Worm (Caenorhabditis elegans): Measurements from ENCODE around the gene Y39H10A.1.

Gene Y39H10A.1

DNA sequence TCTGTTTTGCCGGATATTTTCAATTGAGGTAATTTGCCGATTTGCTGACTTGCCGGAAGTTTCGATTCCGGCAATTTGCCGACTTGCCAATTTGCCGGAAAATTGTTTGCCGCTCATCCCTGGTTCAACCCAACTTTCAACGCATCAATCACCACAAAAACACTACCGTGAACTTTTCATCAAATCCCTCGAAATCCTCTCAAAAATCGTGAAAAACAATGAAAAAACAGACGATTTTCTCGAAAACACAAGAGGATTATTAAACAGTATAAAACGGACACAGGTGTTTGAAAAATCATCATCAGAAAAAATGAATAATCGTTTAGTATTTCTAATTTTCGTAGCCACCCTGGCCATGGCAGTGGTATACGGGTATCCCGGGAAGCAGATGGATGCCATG lies at the start of gene Y39H10A.1:
TSS of gene Y39H10A.1 (plus strand) at position 301 of the 400 bp plus-strand sequence.
- TF ChIP-seq unc-62 (GFP tag; optimal IDR thresholded peaks at IDR 0.05) = no peak

DNA sequence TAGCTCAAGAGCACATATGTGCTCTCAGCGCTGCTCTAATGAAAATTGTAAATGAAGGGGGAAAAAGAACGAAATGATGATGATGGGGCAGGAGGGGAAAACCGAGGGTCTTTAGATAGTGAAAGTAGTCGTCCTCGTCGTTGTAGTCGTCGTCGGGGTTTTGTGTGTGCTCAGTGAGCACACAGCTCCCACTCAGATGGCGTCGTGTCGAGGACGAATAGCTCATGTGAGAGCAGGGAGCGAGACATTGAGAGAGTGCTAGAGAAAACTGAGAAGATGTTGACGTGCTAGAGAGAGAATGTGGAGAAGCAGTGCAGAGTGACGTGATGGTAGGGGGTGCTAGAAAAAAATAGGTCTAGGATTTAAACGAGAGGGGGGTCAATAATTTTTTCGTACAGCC lies 49.3 kb upstream of the Y39H10A.1 start:
- TF ChIP-seq unc-62 (GFP tag; optimal IDR thresholded peaks at IDR 0.05) = no peak

DNA sequence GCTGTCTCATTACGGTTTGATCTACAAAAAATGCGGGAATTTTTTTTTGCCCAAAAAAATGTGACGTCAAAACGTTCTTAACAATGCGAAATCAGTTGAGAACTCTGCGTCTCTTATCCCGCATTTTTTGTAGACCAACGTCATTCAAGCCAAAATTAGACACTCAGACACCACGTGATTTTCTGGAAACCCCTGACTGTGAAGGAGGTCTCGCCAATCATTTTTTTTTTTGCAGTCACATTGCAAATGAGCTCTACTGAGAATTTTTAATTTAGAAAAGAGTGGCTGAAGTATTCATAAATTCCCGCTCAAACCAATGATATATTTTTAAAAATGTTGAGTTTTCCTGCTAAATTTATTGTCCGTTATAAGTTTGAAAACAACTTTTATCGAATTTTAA lies 48.5 kb upstream of the Y39H10A.1 start:
- no peak for TF ChIP-seq unc-62 (GFP tag; optimal IDR thresholded peaks at IDR 0.05)

DNA sequence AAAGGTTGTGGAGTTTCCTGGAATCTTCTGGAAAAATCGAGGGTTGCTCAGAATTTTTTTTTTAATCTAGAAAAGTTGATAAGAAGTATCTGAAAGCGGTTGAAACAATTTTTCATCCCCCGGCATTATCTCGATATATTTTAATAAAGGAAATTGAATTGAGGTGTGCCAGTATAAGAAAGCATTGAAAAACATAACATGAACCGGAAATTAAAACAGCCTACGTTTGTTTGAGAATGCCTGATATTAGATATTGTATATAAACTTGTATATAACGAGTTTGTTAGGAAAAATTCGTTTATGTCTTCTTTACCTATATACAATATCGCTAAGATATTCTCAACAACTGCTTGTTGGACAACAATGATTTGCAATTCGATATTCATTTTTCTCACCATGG lies 42.2 kb upstream of the Y39H10A.1 start, which contains the start of gene str-30:
TSS of gene str-30 (plus strand) at position 301 of the 400 bp plus-strand sequence.
- TF ChIP-seq unc-62 (GFP tag; optimal IDR thresholded peaks at IDR 0.05) = no peak

DNA sequence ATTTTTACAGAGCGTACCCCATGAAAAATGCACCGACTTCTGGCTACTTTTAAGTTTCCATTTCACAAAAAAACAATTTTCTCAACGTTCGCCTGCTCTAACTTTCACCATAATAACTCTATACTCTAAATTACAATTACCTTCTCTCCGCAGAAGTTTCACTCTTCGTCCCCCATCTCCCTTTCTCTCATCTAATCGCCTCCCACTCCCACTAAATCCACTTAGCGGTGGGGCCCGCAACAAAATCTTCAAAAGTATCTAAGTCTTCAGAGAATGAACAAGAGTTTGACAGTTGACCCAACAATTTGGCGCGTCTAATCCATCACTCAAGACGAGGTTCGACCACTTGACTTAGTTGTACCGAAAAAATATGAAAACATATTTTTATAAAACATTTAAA lies 28.6 kb upstream of the Y39H10A.1 start:
- no peak for TF ChIP-seq unc-62 (GFP tag; optimal IDR thresholded peaks at IDR 0.05)

DNA sequence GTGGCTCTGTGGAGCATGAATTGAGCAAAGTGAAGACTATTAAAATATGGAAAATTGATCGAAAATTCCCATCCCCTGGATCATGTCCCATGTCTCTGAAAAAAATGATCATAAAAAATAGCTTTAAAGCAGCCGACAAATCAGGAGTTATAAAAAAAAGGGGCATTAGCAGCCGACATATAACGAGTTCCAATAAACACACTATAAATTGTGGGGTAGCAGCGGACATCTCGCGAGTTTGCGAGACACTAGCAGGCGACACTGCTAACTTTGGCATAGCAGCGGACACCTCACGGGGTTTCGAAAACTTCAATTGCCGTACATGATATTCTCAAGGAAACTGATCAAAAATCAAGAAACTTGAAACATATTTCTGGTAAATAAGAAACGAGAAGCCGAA lies 27.7 kb upstream of the Y39H10A.1 start, which contains the start of gene hpo-36:
TSS of gene hpo-36 (minus strand) at position 101 of the 400 bp plus-strand sequence.
- TF ChIP-seq unc-62 (GFP tag; optimal IDR thresholded peaks at IDR 0.05) = no peak

DNA sequence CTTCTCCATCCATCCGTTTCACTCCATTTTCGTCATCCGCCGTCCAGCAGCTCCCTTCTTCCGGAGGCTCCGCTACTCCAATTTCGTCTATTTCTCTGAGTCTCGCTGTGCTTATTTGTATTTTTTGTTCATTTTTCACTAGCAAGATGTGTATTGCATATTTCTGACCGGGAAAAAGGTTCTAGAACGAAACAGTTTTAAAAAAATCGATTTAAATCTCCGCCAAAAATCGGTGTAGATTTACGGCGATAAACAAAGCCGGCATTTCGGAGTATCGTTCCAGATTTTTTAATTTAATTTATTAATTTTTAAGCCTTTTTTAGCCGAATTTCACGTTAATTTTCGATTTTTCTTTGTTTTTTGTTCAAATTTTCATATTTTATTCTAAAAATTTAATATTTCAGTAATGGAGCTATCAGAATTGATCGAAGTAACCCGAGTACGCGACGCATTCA lies 23.8 kb upstream of the Y39H10A.1 start, which contains the start of gene mtm-9:
TSS of gene mtm-9 (plus strand) at position 405 of the 455 bp plus-strand sequence.
- TF ChIP-seq unc-62 (GFP tag; optimal IDR thresholded peaks at IDR 0.05) = no peak

DNA sequence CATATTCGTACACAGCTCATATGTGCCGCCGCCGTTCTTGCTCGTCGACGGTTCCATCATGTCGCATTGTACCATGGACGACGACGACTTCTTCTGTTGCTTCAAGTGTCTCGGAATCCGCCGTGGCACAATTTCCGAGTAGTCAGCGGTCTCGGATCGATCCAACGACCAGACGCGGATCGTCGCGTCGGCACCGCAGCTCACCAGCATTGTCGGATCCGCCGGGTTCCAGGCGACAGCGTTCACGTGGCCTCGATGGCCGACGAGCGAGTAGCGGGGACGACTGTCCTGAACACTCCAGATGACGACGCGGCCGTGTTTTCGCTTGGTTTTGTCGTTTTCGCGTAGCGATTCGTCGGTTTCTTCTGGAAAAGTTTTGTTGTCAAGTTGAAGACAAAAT lies 16.7 kb upstream of the Y39H10A.1 start:
- no peak for TF ChIP-seq unc-62 (GFP tag; optimal IDR thresholded peaks at IDR 0.05)

DNA sequence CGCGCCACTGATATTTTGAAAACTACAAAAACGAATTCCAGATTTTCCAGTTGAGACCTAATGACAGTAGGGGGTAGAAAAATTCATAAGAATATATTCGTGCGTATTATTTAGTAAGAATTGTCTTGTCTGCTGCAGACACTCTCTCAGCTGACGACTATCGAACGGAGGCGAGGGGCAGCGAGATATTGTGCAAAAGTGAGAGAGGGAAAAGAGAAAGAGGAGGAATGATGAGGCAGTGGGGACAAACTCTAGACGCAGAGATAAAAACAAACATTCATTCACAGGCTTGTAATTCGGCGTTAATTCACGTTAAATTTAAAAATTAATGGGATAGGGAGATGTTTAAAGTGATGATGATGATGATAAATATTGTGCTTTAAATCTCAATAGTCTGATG lies 10.1 kb upstream of the Y39H10A.1 start, which contains the start of gene gid-7:
TSS of gene gid-7 (minus strand) at position 188 of the 400 bp plus-strand sequence.
- no peak for TF ChIP-seq unc-62 (GFP tag; optimal IDR thresholded peaks at IDR 0.05)

DNA sequence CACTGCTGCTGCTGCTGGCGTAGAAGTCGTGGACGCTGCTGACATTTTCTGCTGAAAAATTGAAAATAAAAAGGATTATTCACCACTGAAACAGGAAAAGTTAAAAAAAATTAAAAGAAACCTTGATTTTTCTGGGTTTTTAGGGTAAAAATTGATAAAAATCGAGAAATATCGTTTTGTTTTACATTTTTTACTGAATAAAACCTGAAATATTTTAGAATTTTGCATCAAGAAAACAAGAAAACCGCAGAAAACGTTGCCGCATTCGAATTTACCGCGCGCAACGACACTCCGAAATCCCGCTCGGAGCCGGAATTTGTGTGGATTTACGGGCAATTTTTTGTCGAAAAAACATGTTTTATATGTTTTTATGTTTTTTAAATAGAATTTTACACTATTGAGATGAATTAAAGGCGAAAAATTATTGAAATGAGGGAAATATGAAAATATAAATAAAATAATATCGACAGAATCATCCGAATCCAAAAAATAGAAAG lies 7.5 kb upstream of the Y39H10A.1 start, which contains the start of gene chk-1:
TSS of gene chk-1 (minus strand) at position 51 of the 497 bp plus-strand sequence.
- TF ChIP-seq unc-62 (GFP tag; optimal IDR thresholded peaks at IDR 0.05) = no peak

DNA sequence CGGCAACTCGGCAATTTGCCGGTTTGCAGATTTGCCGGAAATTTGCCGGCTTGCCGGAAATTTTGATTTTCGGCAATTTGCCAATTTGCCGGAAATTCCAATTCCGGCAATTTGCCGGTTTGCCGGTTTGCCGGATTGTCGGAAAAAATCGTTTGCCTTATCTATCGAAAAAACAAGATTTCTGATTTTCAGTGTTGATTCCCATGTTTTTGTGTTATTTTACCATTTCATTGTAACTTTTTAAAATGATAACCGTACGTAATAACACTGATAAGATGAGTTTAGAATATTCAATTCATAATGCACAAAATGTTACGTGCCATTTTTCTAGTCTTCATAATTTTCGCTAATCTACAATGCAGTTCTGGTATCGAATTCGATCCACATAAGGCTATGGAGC lies 6.2 kb upstream of the Y39H10A.1 start, which contains the start of gene oac-55:
TSS of gene oac-55 (plus strand) at position 301 of the 400 bp plus-strand sequence.
- TF ChIP-seq unc-62 (GFP tag; optimal IDR thresholded peaks at IDR 0.05) = no peak

DNA sequence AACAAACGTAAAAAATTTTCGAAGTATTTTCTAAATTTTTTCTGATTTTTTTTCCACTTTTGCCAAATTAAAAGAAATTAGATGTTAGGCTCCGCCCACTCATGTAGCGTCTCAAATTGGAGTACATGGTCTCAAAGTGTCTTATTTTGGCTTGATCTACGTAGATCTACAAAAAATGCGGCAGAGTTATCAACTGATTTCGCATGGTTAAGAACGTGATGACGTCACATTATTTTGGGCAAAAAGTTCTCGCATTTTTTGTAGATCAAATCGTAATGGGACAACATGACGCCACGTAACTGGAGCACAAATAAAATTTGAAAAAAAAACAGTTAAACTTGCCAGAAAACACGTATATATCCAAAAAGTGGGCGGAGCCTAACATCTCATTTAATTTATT lies 5.2 kb upstream of the Y39H10A.1 start:
- no peak for TF ChIP-seq unc-62 (GFP tag; optimal IDR thresholded peaks at IDR 0.05)

DNA sequence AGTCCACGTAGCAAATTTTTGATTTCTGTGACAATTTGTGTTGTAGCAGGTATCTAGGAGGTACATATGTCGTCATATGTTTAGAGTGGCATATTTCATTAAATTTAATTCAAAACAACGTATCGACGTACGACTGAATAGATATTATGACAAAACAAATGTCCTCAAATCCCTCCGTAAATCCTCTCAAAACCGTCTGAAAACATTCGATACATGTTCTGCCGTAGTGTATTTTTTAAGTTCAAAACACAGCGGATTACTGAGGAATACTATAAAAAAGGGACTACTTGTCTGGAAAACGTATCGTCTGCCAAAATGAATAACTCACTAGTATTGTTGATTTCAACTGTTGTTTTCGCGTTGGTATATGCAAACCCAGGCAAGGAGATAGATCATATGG lies 1.3 kb downstream of the Y39H10A.1 start, which contains the start of gene R08E5.4:
TSS of gene R08E5.4 (plus strand) at position 301 of the 400 bp plus-strand sequence.
- TF ChIP-seq unc-62 (GFP tag; optimal IDR thresholded peaks at IDR 0.05) = no peak

DNA sequence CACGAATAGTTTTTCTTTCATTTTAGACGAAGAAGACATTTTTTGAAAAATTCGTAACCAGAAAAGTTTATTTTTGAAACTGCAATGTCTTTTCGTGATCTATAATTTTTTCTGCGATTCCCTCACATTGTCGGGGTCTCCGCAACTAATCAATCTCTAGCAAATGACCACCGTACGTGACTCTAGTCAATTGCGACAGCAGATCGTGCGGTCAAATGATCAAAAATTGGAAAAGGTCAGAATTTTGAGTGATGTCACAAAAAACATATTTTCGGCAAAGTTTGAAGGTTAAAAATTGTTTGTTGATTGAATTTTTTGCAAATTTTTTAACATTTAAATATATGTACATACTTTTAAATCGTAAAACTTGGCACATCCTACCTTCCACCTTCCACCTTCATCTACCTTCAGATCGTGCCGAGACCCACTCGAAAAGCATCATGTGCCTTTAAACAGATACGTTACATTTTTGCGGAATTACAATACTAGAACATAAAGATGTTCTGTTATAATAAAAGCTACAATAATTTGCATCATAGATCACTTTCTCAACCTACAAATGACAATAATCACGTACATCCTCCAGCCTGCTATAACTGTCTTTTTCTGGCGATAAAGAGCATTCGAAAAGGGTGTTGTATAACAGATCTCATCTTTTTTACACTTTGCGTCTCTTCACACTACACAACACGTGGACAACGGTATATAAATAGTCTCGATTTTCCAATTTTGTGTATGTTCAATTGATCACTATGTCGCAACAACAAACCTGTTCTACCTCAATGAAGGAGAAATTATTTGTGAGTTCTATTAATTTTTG lies 4.6 kb downstream of the Y39H10A.1 start, which contains the start of the genes R08E5.1 and rips-1:
TSS of gene R08E5.1 (minus strand) at position 82 of the 820 bp plus-strand sequence.
TSS of gene rips-1 (plus strand) at position 585 of the 820 bp plus-strand sequence.
- no peak for TF ChIP-seq unc-62 (GFP tag; optimal IDR thresholded peaks at IDR 0.05)

DNA sequence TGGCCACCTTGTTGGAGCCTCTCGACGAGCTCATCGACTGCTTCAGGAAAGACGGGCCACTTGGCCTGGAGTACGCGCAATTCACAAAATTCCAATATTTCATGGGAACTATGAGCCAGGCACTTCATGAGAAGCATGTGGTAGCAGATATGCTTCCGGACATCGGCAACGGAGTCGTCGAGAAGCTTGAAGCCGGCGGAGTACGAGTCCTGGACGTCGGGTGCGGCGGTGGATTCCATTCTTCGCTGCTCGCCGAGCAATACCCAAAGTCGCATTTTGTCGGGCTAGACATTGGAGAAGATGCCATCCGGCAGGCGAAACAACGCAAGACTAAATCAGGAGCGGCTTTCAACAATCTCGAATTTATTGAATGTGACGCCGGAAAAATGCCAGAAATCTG lies 6.6 kb downstream of the Y39H10A.1 start:
- TF ChIP-seq unc-62 (GFP tag; optimal IDR thresholded peaks at IDR 0.05) = no peak

DNA sequence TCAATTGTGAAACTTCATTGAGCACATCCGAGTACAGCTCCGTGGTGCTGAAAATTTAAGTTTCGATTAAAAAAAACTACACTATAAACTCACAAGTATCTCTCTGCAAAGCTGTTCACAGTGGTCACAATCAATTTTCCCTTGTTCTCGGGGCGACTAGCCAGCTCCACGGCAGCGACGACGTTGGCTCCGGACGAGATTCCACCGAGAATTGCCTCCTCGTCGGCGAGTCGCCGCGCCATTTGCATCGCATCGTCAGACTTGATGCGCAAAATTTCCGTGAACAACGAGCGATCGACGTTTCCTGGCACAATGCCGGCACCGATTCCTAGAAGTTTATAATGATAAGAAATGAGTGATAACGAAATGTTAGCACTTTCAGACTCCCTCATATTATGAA lies 7.6 kb downstream of the Y39H10A.1 start:
- no peak for TF ChIP-seq unc-62 (GFP tag; optimal IDR thresholded peaks at IDR 0.05)
